Worm (Caenorhabditis elegans) whole organism, early embryonic: ENCODE measurements around the gene nhr-247.

Experiments used
- B0310.2 ChIP-seq: sonication (generic microtip); optimal IDR thresholded peaks from 2 replicates; lab custom pipeline; 2016; ENCODE audit warnings: mild to moderate bottlenecking, missing genetic modification characterization, missing compliant biosample characterization
- F13C5.2 ChIP-seq: sonication (generic microtip); optimal IDR thresholded peaks from 2 replicates; lab custom pipeline; 2017; ENCODE audit warnings: mild to moderate bottlenecking, missing genetic modification characterization, inconsistent platforms, missing compliant biosample characterization
- aly-1 ChIP-seq: sonication (generic microtip); optimal IDR thresholded peaks from 2 replicates; lab custom pipeline; 2016; ENCODE audit warnings: missing genetic modification characterization, missing compliant biosample characterization
- ama-1 ChIP-seq: fragments of 150-350 bp; optimal IDR thresholded peaks from 2 replicates; lab custom pipeline; 2014
- ceh-13 ChIP-seq: fragments of 200-800 bp; sonication (Bioruptor generic); optimal IDR thresholded peaks from 2 replicates; lab custom pipeline; 2018; ENCODE audit warnings: mild to moderate bottlenecking, missing genetic modification characterization, missing compliant biosample characterization
- ceh-36 ChIP-seq: sonication (generic microtip); optimal IDR thresholded peaks from 2 replicates; lab custom pipeline; 2016; ENCODE audit warnings: missing genetic modification characterization, inconsistent platforms, missing compliant biosample characterization
- ets-7 ChIP-seq: sonication (generic microtip); optimal IDR thresholded peaks from 2 replicates; lab custom pipeline; 2016; ENCODE audit warnings: missing genotype, missing genetic modification characterization, missing compliant biosample characterization
- flt-1 ChIP-seq: fragments of 200-800 bp; sonication (Bioruptor generic); IDR thresholded peaks from 2 replicates; pipeline ENCODE4 v1.3.6; 2022; ENCODE audit warnings: missing genetic modification characterization, missing compliant biosample characterization
- hmbx-1 ChIP-seq: sonication (generic microtip); optimal IDR thresholded peaks from 2 replicates; lab custom pipeline; 2016; ENCODE audit warnings: mild to moderate bottlenecking, missing genetic modification characterization, missing compliant biosample characterization
- hmg-4 ChIP-seq: fragments of 200-800 bp; sonication (Bioruptor generic); optimal IDR thresholded peaks from 2 replicates; lab custom pipeline; 2018; ENCODE audit warnings: mild to moderate bottlenecking, missing genetic modification characterization, missing compliant biosample characterization
- hnd-1 ChIP-seq: sonication (generic microtip); optimal IDR thresholded peaks from 2 replicates; lab custom pipeline; 2016; ENCODE audit warnings: missing genetic modification characterization, missing compliant biosample characterization
- pes-1 ChIP-seq: fragments of 200-800 bp; sonication (Bioruptor generic); IDR thresholded peaks from 2 replicates; pipeline ENCODE4 v1.3.6; 2022; ENCODE audit warnings: missing genetic modification reagents, missing genetic modification characterization, missing compliant biosample characterization
- scrt-1 ChIP-seq: fragments of 200-800 bp; sonication (Bioruptor generic); IDR thresholded peaks from 2 replicates; pipeline ENCODE4 v1.3.6; 2022; ENCODE audit warnings: missing genetic modification characterization, missing compliant biosample characterization
- sea-1 ChIP-seq: fragments of 200-800 bp; sonication (Bioruptor generic); conservative IDR thresholded peaks from 2 replicates; pipeline ENCODE4 v1.3.6; 2022; ENCODE audit warnings: missing genetic modification characterization, missing compliant biosample characterization
- tbx-11 ChIP-seq: fragments of 200-800 bp; sonication (Bioruptor generic); IDR thresholded peaks from 2 replicates; pipeline ENCODE4 v1.3.6; 2022; ENCODE audit warnings: missing genetic modification characterization, missing compliant biosample characterization
- tbx-37 ChIP-seq: fragments of 200-800 bp; sonication (Bioruptor generic); conservative IDR thresholded peaks from 2 replicates; pipeline ENCODE4 v1.3.6; 2022; ENCODE audit warnings: missing genetic modification reagents, missing genetic modification characterization, missing compliant biosample characterization
- tra-4 ChIP-seq: sonication (generic microtip); optimal IDR thresholded peaks from 2 replicates; lab custom pipeline; 2017; ENCODE audit warnings: missing genetic modification characterization, missing compliant biosample characterization

Gene nhr-247

ce11 chrV:15337405-15337804 is 14.6 kb downstream of the nhr-247 start, which contains the start of gene wrt-7:
Gene wrt-7 (minus strand): TSS chrV:15337505.
- TF ChIP-seq ama-1, result no peak
- no peak for TF ChIP-seq pes-1 (GFP tag; lab: Robert Waterston, UW)
- TF ChIP-seq F13C5.2 (tag; lab: Kevin White, UChicago), result no peak
- TF ChIP-seq ceh-36, result no peak
- no peak for TF ChIP-seq sea-1 (GFP tag; lab: Robert Waterston, UW)
- no peak for TF ChIP-seq tra-4 (tag; lab: Kevin White, UChicago)
- no peak for TF ChIP-seq aly-1
- no peak for TF ChIP-seq hnd-1 (tag; lab: Kevin White, UChicago)
- TF ChIP-seq ceh-13 (GFP tag; lab: Kevin White, UChicago), result no peak
- TF ChIP-seq B0310.2 (tag; lab: Kevin White, UChicago), result no peak
- no peak for TF ChIP-seq tbx-11 (GFP tag; lab: Robert Waterston, UW)
- no peak for TF ChIP-seq tbx-37 (GFP tag; lab: Robert Waterston, UW)
- no peak for TF ChIP-seq hmg-4 (GFP tag; lab: Kevin White, UChicago)
- no peak for TF ChIP-seq scrt-1 (GFP tag; lab: Robert Waterston, UW)
- no peak for TF ChIP-seq hmbx-1 (tag; lab: Kevin White, UChicago)
- TF ChIP-seq ets-7 (tag; lab: Kevin White, UChicago), result no peak
- TF ChIP-seq flt-1 (GFP tag; lab: Robert Waterston, UW), result no peak

- TF ChIP-seq F13C5.2 (tag; lab: Kevin White, UChicago) (no peak), aly-1 (no peak), sea-1 (GFP tag; lab: Robert Waterston, UW) (no peak), flt-1 (GFP tag; lab: Robert Waterston, UW) (no peak), ama-1 (no peak), hmbx-1 (tag; lab: Kevin White, UChicago) (no peak)
Observed at ce11 chrV:15339363-15339762, 16.6 kb downstream of the nhr-247 start, which contains the start of gene clec-228. Gene clec-228 (minus strand): TSS chrV:15339463.

- no peak for TF ChIP-seq ceh-36
- no peak for TF ChIP-seq tra-4 (tag; lab: Kevin White, UChicago)
- no peak for TF ChIP-seq tbx-11 (GFP tag; lab: Robert Waterston, UW)
- TF ChIP-seq aly-1, result no peak
- no peak for TF ChIP-seq hmbx-1 (tag; lab: Kevin White, UChicago)
- no peak for TF ChIP-seq F13C5.2 (tag; lab: Kevin White, UChicago)
- TF ChIP-seq pes-1 (GFP tag; lab: Robert Waterston, UW), result no peak
- TF ChIP-seq scrt-1 (GFP tag; lab: Robert Waterston, UW), result no peak
- no peak for TF ChIP-seq ceh-13 (GFP tag; lab: Kevin White, UChicago)
- TF ChIP-seq hnd-1 (tag; lab: Kevin White, UChicago), result no peak
- no peak for TF ChIP-seq sea-1 (GFP tag; lab: Robert Waterston, UW)
Observed at ce11 chrV:15341404-15341803, 18.6 kb downstream of the nhr-247 start, which contains the start of gene clec-229. Gene clec-229 (minus strand): TSS chrV:15341504.

ce11 chrV:15344481-15344880 is 21.7 kb downstream of the nhr-247 start, which contains the start of gene wrt-8:
Gene wrt-8 (minus strand): TSS chrV:15344581.
- TF ChIP-seq tbx-11 (GFP tag; lab: Robert Waterston, UW) (no peak), hnd-1 (tag; lab: Kevin White, UChicago) (no peak), scrt-1 (GFP tag; lab: Robert Waterston, UW) (no peak), B0310.2 (tag; lab: Kevin White, UChicago) (no peak), pes-1 (GFP tag; lab: Robert Waterston, UW) (no peak), aly-1 (no peak), tbx-37 (GFP tag; lab: Robert Waterston, UW) (no peak), sea-1 (GFP tag; lab: Robert Waterston, UW) (no peak), F13C5.2 (tag; lab: Kevin White, UChicago) (no peak), hmg-4 (GFP tag; lab: Kevin White, UChicago) (no peak), flt-1 (GFP tag; lab: Robert Waterston, UW) (no peak), ceh-36 (no peak), ceh-13 (GFP tag; lab: Kevin White, UChicago) (no peak), ama-1 (no peak), tra-4 (tag; lab: Kevin White, UChicago) (no peak), ets-7 (tag; lab: Kevin White, UChicago) (no peak), hmbx-1 (tag; lab: Kevin White, UChicago) (no peak)

- TF ChIP-seq ceh-13 (GFP tag; lab: Kevin White, UChicago) (no peak), tbx-37 (GFP tag; lab: Robert Waterston, UW) (no peak)
Observed at ce11 chrV:15347292-15347691, 24.5 kb downstream of the nhr-247 start, which contains the start of gene C29F3.3. Gene C29F3.3 (minus strand): TSS chrV:15347392.

ce11 chrV:15349044-15349443 is 26.3 kb downstream of the nhr-247 start, which contains the start of gene clec-230:
Gene clec-230 (minus strand): TSS chrV:15349144.
- TF ChIP-seq tbx-11 (GFP tag; lab: Robert Waterston, UW), result no peak
- no peak for TF ChIP-seq ets-7 (tag; lab: Kevin White, UChicago)
- TF ChIP-seq hmbx-1 (tag; lab: Kevin White, UChicago), result no peak
- no peak for TF ChIP-seq ceh-13 (GFP tag; lab: Kevin White, UChicago)

ce11 chrV:15350615-15351014 is 27.8 kb downstream of the nhr-247 start, which contains the start of gene clec-231:
Gene clec-231 (minus strand): TSS chrV:15350715.
- no peak for TF ChIP-seq tbx-37 (GFP tag; lab: Robert Waterston, UW)
- TF ChIP-seq B0310.2 (tag; lab: Kevin White, UChicago), result no peak
- no peak for TF ChIP-seq sea-1 (GFP tag; lab: Robert Waterston, UW)
- no peak for TF ChIP-seq hmg-4 (GFP tag; lab: Kevin White, UChicago)
- TF ChIP-seq ama-1, result no peak
- TF ChIP-seq tbx-11 (GFP tag; lab: Robert Waterston, UW), result no peak
- no peak for TF ChIP-seq tra-4 (tag; lab: Kevin White, UChicago)
- no peak for TF ChIP-seq scrt-1 (GFP tag; lab: Robert Waterston, UW)
- no peak for TF ChIP-seq hnd-1 (tag; lab: Kevin White, UChicago)
- no peak for TF ChIP-seq pes-1 (GFP tag; lab: Robert Waterston, UW)
- TF ChIP-seq ceh-36, result no peak
- TF ChIP-seq ceh-13 (GFP tag; lab: Kevin White, UChicago), result no peak
- no peak for TF ChIP-seq hmbx-1 (tag; lab: Kevin White, UChicago)
- TF ChIP-seq F13C5.2 (tag; lab: Kevin White, UChicago), result no peak
